Worm (Caenorhabditis elegans) whole organism, L3 larva: ENCODE results near the gene F33E11.2.

Source experiments
- R02D3.7 ChIP-seq: fragments of 150-350 bp; optimal IDR thresholded peaks from 2 replicates; lab custom pipeline; 2014; ENCODE audit warnings: missing biosample characterization, missing genetic modification characterization
- ama-1 ChIP-seq: fragments of 150-350 bp; optimal IDR thresholded peaks from 2 replicates; lab custom pipeline; 2018
- hmg-11 ChIP-seq: sonication (generic microtip); optimal IDR thresholded peaks from 2 replicates; lab custom pipeline; 2016; ENCODE audit warnings: missing genetic modification characterization, missing compliant biosample characterization
- mdl-1 ChIP-seq: fragments of 150-350 bp; optimal IDR thresholded peaks from 2 replicates; lab custom pipeline; 2014; ENCODE audit warnings: missing biosample characterization, missing genetic modification characterization
- nhr-12 ChIP-seq: fragments of 150-350 bp; optimal IDR thresholded peaks from 2 replicates; lab custom pipeline; 2014; ENCODE audit warnings: missing biosample characterization, missing genetic modification characterization
- nhr-23 ChIP-seq: fragments of 150-350 bp; optimal IDR thresholded peaks from 2 replicates; lab custom pipeline; 2014; ENCODE audit warnings: missing biosample characterization, missing genetic modification reagents, missing genetic modification characterization
- nhr-25 ChIP-seq: sonication (generic microtip); optimal IDR thresholded peaks from 2 replicates; lab custom pipeline; 2017; ENCODE audit warnings: missing biosample characterization, missing genetic modification characterization
- nhr-76 ChIP-seq: fragments of 150-350 bp; sonication (generic microtip); optimal IDR thresholded peaks from 5 replicates; lab custom pipeline; 2014; ENCODE audit warnings: missing biosample characterization, missing genetic modification characterization
- pha-4 ChIP-seq: fragments of 150-350 bp; optimal IDR thresholded peaks from 2 replicates; lab custom pipeline; 2014; ENCODE audit warnings: missing biosample characterization, missing genetic modification reagents, missing genetic modification characterization
- sea-2 ChIP-seq: fragments of 150-350 bp; sonication (generic microtip); optimal IDR thresholded peaks from 4 replicates; lab custom pipeline; 2014; ENCODE audit warnings: missing biosample characterization, missing genetic modification reagents, missing genetic modification characterization
- tbx-2 ChIP-seq: sonication (generic microtip); optimal IDR thresholded peaks from 2 replicates; lab custom pipeline; 2016; ENCODE audit warnings: mild to moderate bottlenecking, missing genetic modification characterization, missing compliant biosample characterization
- zag-1 ChIP-seq: fragments of 150-350 bp; optimal IDR thresholded peaks from 2 replicates; lab custom pipeline; 2014; ENCODE audit warnings: missing biosample characterization, missing genetic modification characterization

ce11 chrV:281111-281510, 16.6 kb upstream of the F33E11.2 start:
- TF ChIP-seq nhr-25 (tag; lab: Kevin White, UChicago) (no peak), hmg-11 (no peak), zag-1 (tag; lab: Kevin White, UChicago) (no peak), nhr-76 (no peak), nhr-12 (no peak), sea-2 (GFP tag; lab: Kevin White, UChicago) (no peak), mdl-1 (tag; lab: Kevin White, UChicago) (no peak), pha-4 (no peak), nhr-23 (no peak), ama-1 (lab: Kevin White, UChicago) (no peak), tbx-2 (tag; lab: Kevin White, UChicago) (no peak), R02D3.7 (tag; lab: Kevin White, UChicago) (no peak)
